Fruit fly (Drosophila melanogaster) whole organism, embryonic: Measurements from ENCODE around the gene Ugt36D1.
A peak's percentile ranks its signal among the peaks of the same experiment; 100 is the strongest.

ENCODE experiments used
- Ada2b ChIP-seq: fragments of 200-800 bp; sonication (Bioruptor generic); IDR thresholded peaks from 2 replicates; pipeline ENCODE4 v1.3.6; 2022; ENCODE audit warnings: missing biosample characterization, missing genetic modification characterization
- Asciz ChIP-seq: fragments of 200-800 bp; sonication (Bioruptor generic); optimal IDR thresholded peaks from 2 replicates; lab custom pipeline; 2017; ENCODE audit warnings: missing biosample characterization, mild to moderate bottlenecking, missing genetic modification characterization, missing genetic modification reagents
- Atf6 ChIP-seq: fragments of 200-800 bp; sonication (Bioruptor generic); IDR thresholded peaks from 2 replicates; pipeline ENCODE4 v1.3.6; 2022; ENCODE audit warnings: missing biosample characterization, missing genetic modification characterization
- Bdp1 ChIP-seq: fragments of 200-800 bp; sonication (Bioruptor generic); optimal IDR thresholded peaks from 3 replicates; lab custom pipeline; 2016; ENCODE audit warnings: missing biosample characterization, missing genetic modification characterization
- CG10209 ChIP-seq: fragments of 200-800 bp; sonication (Bioruptor generic); optimal IDR thresholded peaks from 3 replicates; lab custom pipeline; 2017; ENCODE audit warnings: missing biosample characterization, mild to moderate bottlenecking, missing genetic modification characterization, missing genetic modification reagents
- CG10431 ChIP-seq: fragments of 200-800 bp; sonication (Bioruptor generic); optimal IDR thresholded peaks from 3 replicates; lab custom pipeline; 2018; ENCODE audit warnings: missing biosample characterization, mild to moderate bottlenecking, missing genetic modification characterization
- CG10462 ChIP-seq: fragments of 200-800 bp; sonication (Bioruptor generic); optimal IDR thresholded peaks from 2 replicates; lab custom pipeline; 2016; ENCODE audit warnings: missing biosample characterization, missing genetic modification characterization
- CG10654 ChIP-seq: fragments of 200-800 bp; sonication (Bioruptor generic); optimal IDR thresholded peaks from 2 replicates; lab custom pipeline; 2016; ENCODE audit warnings: missing biosample characterization, missing genetic modification characterization
- CG11085 ChIP-seq: fragments of 200-800 bp; sonication (Bioruptor generic); IDR thresholded peaks from 2 replicates; pipeline ENCODE4 v1.3.6; 2022; ENCODE audit warnings: missing biosample characterization, missing genetic modification characterization
- CG12071 ChIP-seq: fragments of 200-800 bp; sonication (Bioruptor generic); optimal IDR thresholded peaks from 3 replicates; lab custom pipeline; 2018; ENCODE audit warnings: missing biosample characterization, mild to moderate bottlenecking, missing genetic modification characterization
- CG1233 ChIP-seq: fragments of 200-800 bp; sonication (Bioruptor generic); optimal IDR thresholded peaks from 4 replicates; lab custom pipeline; 2018; ENCODE audit warnings: missing biosample characterization, mild to moderate bottlenecking, missing genetic modification characterization
- CG13296 ChIP-seq: fragments of 200-800 bp; sonication (Bioruptor generic); optimal IDR thresholded peaks from 3 replicates; lab custom pipeline; 2018; ENCODE audit warnings: missing biosample characterization, mild to moderate bottlenecking, missing genetic modification characterization
- CG14050 ChIP-seq: fragments of 200-800 bp; sonication (Bioruptor generic); IDR thresholded peaks from 3 replicates; pipeline ENCODE4 v1.3.6; 2022; ENCODE audit warnings: missing biosample characterization, missing genetic modification characterization
- CG1529 ChIP-seq: fragments of 200-800 bp; sonication (Bioruptor generic); optimal IDR thresholded peaks from 3 replicates; lab custom pipeline; 2018; ENCODE audit warnings: missing biosample characterization, missing genetic modification characterization
- CG17912 ChIP-seq: fragments of 200-800 bp; sonication (Bioruptor generic); optimal IDR thresholded peaks from 2 replicates; lab custom pipeline; 2018; ENCODE audit warnings: missing biosample characterization, mild to moderate bottlenecking, missing genetic modification characterization
- CG2120 ChIP-seq: fragments of 200-800 bp; sonication (Bioruptor generic); optimal IDR thresholded peaks from 3 replicates; lab custom pipeline; 2016; ENCODE audit warnings: missing biosample characterization, missing genetic modification characterization
- CG3995 ChIP-seq: fragments of 200-800 bp; sonication (Bioruptor generic); optimal IDR thresholded peaks from 3 replicates; lab custom pipeline; 2016; ENCODE audit warnings: missing biosample characterization, missing genetic modification characterization
- CG7271 ChIP-seq: fragments of 200-800 bp; sonication (Bioruptor generic); optimal IDR thresholded peaks from 2 replicates; lab custom pipeline; 2018; ENCODE audit warnings: missing biosample characterization, mild to moderate bottlenecking, missing genetic modification characterization, moderate library complexity
- CG7963 ChIP-seq: fragments of 200-800 bp; sonication (Bioruptor generic); IDR thresholded peaks from 3 replicates; pipeline ENCODE4 v1.3.6; 2022; ENCODE audit warnings: missing biosample characterization, missing genetic modification characterization; ENCODE audit not compliant: partially characterized antibody
- CG9609 ChIP-seq: fragments of 200-800 bp; sonication (Bioruptor generic); optimal IDR thresholded peaks from 3 replicates; lab custom pipeline; 2016; ENCODE audit warnings: missing biosample characterization, missing genetic modification characterization
- CG9797 ChIP-seq: fragments of 200-800 bp; sonication (Bioruptor generic); optimal IDR thresholded peaks from 3 replicates; lab custom pipeline; 2018; ENCODE audit warnings: missing biosample characterization, mild to moderate bottlenecking, missing genetic modification characterization
- CG9817 ChIP-seq: fragments of 200-800 bp; sonication (Bioruptor generic); optimal IDR thresholded peaks from 2 replicates; lab custom pipeline; 2018; ENCODE audit warnings: missing biosample characterization, mild to moderate bottlenecking, missing genetic modification characterization, moderate library complexity
- CTCF ChIP-seq: fragments of 200-800 bp; sonication (Bioruptor generic); optimal IDR thresholded peaks from 2 replicates; lab custom pipeline; 2017; ENCODE audit warnings: missing biosample characterization, mild to moderate bottlenecking, missing genetic modification characterization, moderate library complexity
- Dref ChIP-seq: fragments of 200-800 bp; sonication (Bioruptor generic); IDR thresholded peaks from 2 replicates; pipeline ENCODE4 v1.3.6; 2022; ENCODE audit warnings: missing biosample characterization, missing genetic modification characterization
- Hmr ChIP-seq: fragments of 200-800 bp; sonication (Bioruptor generic); optimal IDR thresholded peaks from 3 replicates; lab custom pipeline; 2017; ENCODE audit warnings: mild to moderate bottlenecking, missing biosample characterization, missing genetic modification reagents, missing genetic modification characterization
- MESR4 ChIP-seq: fragments of 200-800 bp; sonication (Bioruptor generic); optimal IDR thresholded peaks from 2 replicates; lab custom pipeline; 2018; ENCODE audit warnings: missing biosample characterization, mild to moderate bottlenecking, missing genetic modification characterization, moderate library complexity
- Mes4 ChIP-seq: fragments of 200-800 bp; sonication (Bioruptor generic); optimal IDR thresholded peaks from 2 replicates; lab custom pipeline; 2016; ENCODE audit warnings: missing biosample characterization, missing genetic modification characterization
- Nf-YB ChIP-seq: fragments of 200-800 bp; sonication (Bioruptor generic); optimal IDR thresholded peaks from 3 replicates; lab custom pipeline; 2019; ENCODE audit warnings: missing biosample characterization, mild to moderate bottlenecking, missing genetic modification characterization, moderate library complexity
- bcd ChIP-seq: fragments of 200-800 bp; sonication (Bioruptor generic); optimal IDR thresholded peaks from 2 replicates; lab custom pipeline; 2017; ENCODE audit warnings: missing biosample characterization, mild to moderate bottlenecking, missing genetic modification characterization
- br ChIP-seq: fragments of >200 bp; optimal IDR thresholded peaks from 2 replicates; lab custom pipeline; 2017
- chn ChIP-seq: fragments of 200-800 bp; sonication (Bioruptor generic); optimal IDR thresholded peaks from 2 replicates; lab custom pipeline; 2016; ENCODE audit warnings: missing biosample characterization, missing genetic modification characterization
- crp ChIP-seq, 2 experiments: fragments of 200-800 bp; sonication (Bioruptor generic); optimal IDR thresholded peaks; 2 replicates in 1 of 2; 3 replicates in 1 of 2; lab custom pipeline; 2017; ENCODE audit warnings: missing biosample characterization in 2 of 2, missing genetic modification characterization in 2 of 2, mild to moderate bottlenecking in 1 of 2, moderate library complexity in 1 of 2
- gce ChIP-seq: fragments of 200-800 bp; sonication (Bioruptor generic); IDR thresholded peaks from 3 replicates; pipeline ENCODE4 v1.3.6; 2022; ENCODE audit warnings: missing biosample characterization, missing genetic modification characterization
- gem ChIP-seq: fragments of 200-800 bp; sonication (Bioruptor generic); optimal IDR thresholded peaks from 2 replicates; lab custom pipeline; 2019; ENCODE audit warnings: missing biosample characterization, mild to moderate bottlenecking, missing genetic modification characterization, moderate library complexity
- hbn ChIP-seq: fragments of 200-800 bp; sonication (Bioruptor generic); IDR thresholded peaks from 2 replicates; pipeline ENCODE4 v1.3.6; 2022; ENCODE audit warnings: missing biosample characterization, missing genetic modification characterization; ENCODE audit not compliant: partially characterized antibody
- her ChIP-seq: fragments of 200-800 bp; sonication (Bioruptor generic); optimal IDR thresholded peaks from 2 replicates; lab custom pipeline; 2016; ENCODE audit warnings: missing biosample characterization, missing genetic modification characterization
- kah ChIP-seq: fragments of 200-800 bp; sonication (Bioruptor generic); optimal IDR thresholded peaks from 2 replicates; lab custom pipeline; 2018; ENCODE audit warnings: missing biosample characterization, mild to moderate bottlenecking, missing genetic modification characterization
- lmd ChIP-seq: fragments of 200-800 bp; sonication (Bioruptor generic); IDR thresholded peaks from 2 replicates; pipeline ENCODE4 v1.3.6; 2022; ENCODE audit warnings: missing biosample characterization, missing genetic modification characterization
- luna ChIP-seq: fragments of 200-800 bp; sonication (Bioruptor generic); optimal IDR thresholded peaks from 2 replicates; lab custom pipeline; 2016; ENCODE audit warnings: missing biosample characterization, missing genetic modification characterization
- oc ChIP-seq: fragments of 200-800 bp; sonication (Bioruptor generic); optimal IDR thresholded peaks from 2 replicates; lab custom pipeline; 2018; ENCODE audit warnings: missing biosample characterization, mild to moderate bottlenecking, missing genetic modification characterization, moderate library complexity
- pzg ChIP-seq: fragments of 200-800 bp; sonication (Bioruptor generic); optimal IDR thresholded peaks from 3 replicates; lab custom pipeline; 2018; ENCODE audit warnings: missing biosample characterization, mild to moderate bottlenecking, missing genetic modification characterization, moderate library complexity
- ro ChIP-seq: fragments of 200-800 bp; sonication (Bioruptor generic); IDR thresholded peaks from 2 replicates; pipeline ENCODE4 v1.3.6; 2022; ENCODE audit warnings: missing biosample characterization, missing genetic modification characterization
- salm ChIP-seq: fragments of 200-800 bp; sonication (Bioruptor generic); optimal IDR thresholded peaks from 2 replicates; lab custom pipeline; 2018; ENCODE audit warnings: missing biosample characterization, mild to moderate bottlenecking, missing genetic modification characterization
- schlank ChIP-seq: fragments of 200-800 bp; sonication (Bioruptor generic); optimal IDR thresholded peaks from 2 replicates; lab custom pipeline; 2018; ENCODE audit warnings: missing biosample characterization, mild to moderate bottlenecking, missing genetic modification characterization
- sd ChIP-seq: fragments of 200-800 bp; sonication (Bioruptor generic); optimal IDR thresholded peaks from 3 replicates; lab custom pipeline; 2018; ENCODE audit warnings: missing biosample characterization, mild to moderate bottlenecking, missing genetic modification characterization, moderate library complexity
- ssp ChIP-seq: fragments of 200-800 bp; sonication (Bioruptor generic); IDR thresholded peaks from 2 replicates; pipeline ENCODE4 v1.3.6; 2022; ENCODE audit warnings: missing biosample characterization, missing genetic modification characterization
- stwl ChIP-seq: fragments of 200-800 bp; sonication (Bioruptor generic); optimal IDR thresholded peaks from 3 replicates; lab custom pipeline; 2018; ENCODE audit warnings: missing biosample characterization, mild to moderate bottlenecking, missing genetic modification characterization, moderate library complexity
- tap ChIP-seq: fragments of 200-800 bp; optimal IDR thresholded peaks from 3 replicates; lab custom pipeline; 2019; ENCODE audit warnings: missing biosample characterization, mild to moderate bottlenecking, missing genetic modification characterization, moderate library complexity
- vnd ChIP-seq: fragments of 200-800 bp; sonication (Bioruptor generic); IDR thresholded peaks from 3 replicates; pipeline ENCODE4 v1.3.6; 2022; ENCODE audit warnings: missing biosample characterization, missing genetic modification characterization; ENCODE audit not compliant: partially characterized antibody
- wdn ChIP-seq: fragments of 200-800 bp; sonication (Bioruptor generic); IDR thresholded peaks from 2 replicates; pipeline ENCODE4 v1.3.6; 2022; ENCODE audit warnings: missing biosample characterization, missing genetic modification characterization
- wor ChIP-seq: fragments of 200-800 bp; sonication (Bioruptor generic); IDR thresholded peaks from 2 replicates; pipeline ENCODE4 v1.3.6; 2022; ENCODE audit warnings: missing biosample characterization, missing genetic modification characterization
- zen ChIP-seq: fragments of 200-800 bp; sonication (Bioruptor generic); optimal IDR thresholded peaks from 3 replicates; lab custom pipeline; 2018; ENCODE audit warnings: missing biosample characterization, mild to moderate bottlenecking, missing genetic modification characterization, moderate library complexity

Gene Ugt36D1

DNA sequence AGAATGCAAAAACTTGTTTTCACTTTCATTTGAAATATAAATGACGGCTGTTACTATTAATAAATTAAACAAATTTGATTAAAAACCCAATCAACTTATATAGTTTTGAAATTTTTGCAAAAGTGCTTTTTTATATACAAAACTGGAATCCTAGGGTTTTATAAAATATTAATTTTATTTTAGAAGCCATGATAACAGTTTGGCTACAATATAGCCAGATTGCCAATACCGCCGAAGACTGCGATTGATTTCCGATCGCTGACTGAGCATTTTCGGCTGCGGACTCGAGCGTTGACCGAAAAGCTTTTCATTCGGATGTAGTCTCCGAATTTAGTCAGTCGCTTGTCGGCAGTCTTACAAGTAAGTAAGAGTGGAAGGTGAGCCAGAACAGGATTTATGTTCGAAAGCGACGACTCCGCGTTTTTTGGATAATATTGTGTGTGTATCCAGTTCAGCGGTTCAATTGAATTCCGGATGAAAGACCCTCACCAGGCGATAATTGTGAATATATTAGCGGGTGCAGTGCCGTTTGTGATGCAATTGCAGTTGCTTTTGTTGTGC, at the start of gene Ugt36D1 (continued):
- TF ChIP-seq her (GFP tag; lab: Kevin White, UChicago), result no peak
- no peak for TF ChIP-seq CG17912
- TF ChIP-seq tap, result no peak
- TF ChIP-seq salm (tag; lab: Kevin White, UChicago), result no peak
- no peak for TF ChIP-seq CG10654 (GFP tag; lab: Kevin White, UChicago)
- TF ChIP-seq zen (tag; lab: Kevin White, UChicago), result no peak
- no peak for TF ChIP-seq gem
- TF ChIP-seq schlank, result no peak
- TF ChIP-seq oc, result peak; percentile 27
- TF ChIP-seq CG10462 (GFP tag; lab: Kevin White, UChicago), result no peak
- 0 out of 2 replicates have a peak, but pooled peaks have one; percentile 12 for TF ChIP-seq Atf6 (GFP tag; lab: Robert Waterston, UW)
- no peak for TF ChIP-seq CG14050 (GFP tag; lab: Robert Waterston, UW)
- no peak for TF ChIP-seq ssp
- TF ChIP-seq Mes4 (GFP tag; lab: Kevin White, UChicago), result no peak
- TF ChIP-seq wor (GFP tag; lab: Robert Waterston, UW), result no peak
- TF ChIP-seq bcd, result no peak
- no peak for TF ChIP-seq vnd (GFP tag; lab: Robert Waterston, UW)
- TF ChIP-seq CG9609, result no peak
- TF ChIP-seq CG7963, result no peak
- TF ChIP-seq CG10431 (GFP tag; lab: Kevin White, UChicago), result no peak
- no peak for TF ChIP-seq crp (GFP tag; optimal IDR thresholded peaks at IDR 0.05; lab: Kevin White, UChicago)
- TF ChIP-seq Hmr (GFP tag; lab: Kevin White, UChicago), result no peak
- TF ChIP-seq Dref, result no peak
- peak; percentile 76 for TF ChIP-seq sd
- no peak for TF ChIP-seq CG10209 (GFP tag; lab: Kevin White, UChicago)
- TF ChIP-seq lmd (GFP tag; lab: Robert Waterston, UW), result no peak
- no peak for TF ChIP-seq stwl (tag; lab: Kevin White, UChicago)
- TF ChIP-seq ro (GFP tag; lab: Robert Waterston, UW), result no peak
- no peak for TF ChIP-seq CG1529
- no peak for TF ChIP-seq CG12071 (GFP tag; lab: Kevin White, UChicago)
- TF ChIP-seq CG2120 (GFP tag; lab: Kevin White, UChicago), result no peak
- TF ChIP-seq Ada2b (GFP tag; lab: Robert Waterston, UW), result no peak
- TF ChIP-seq chn, result no peak
- TF ChIP-seq luna, result no peak
- no peak for TF ChIP-seq MESR4
- TF ChIP-seq pzg, result no peak
- no peak for TF ChIP-seq CG7271 (tag; lab: Kevin White, UChicago)
- TF ChIP-seq Asciz (GFP tag; lab: Kevin White, UChicago), result no peak
- no peak for TF ChIP-seq br
- TF ChIP-seq CG3995 (GFP tag; lab: Kevin White, UChicago), result no peak
- no peak for TF ChIP-seq Bdp1 (GFP tag; lab: Kevin White, UChicago)
- no peak for TF ChIP-seq kah (GFP tag; lab: Kevin White, UChicago)
- no peak for TF ChIP-seq CG11085 (GFP tag; lab: Robert Waterston, UW)
- no peak for TF ChIP-seq CG9797 (GFP tag; lab: Kevin White, UChicago)
- TF ChIP-seq CTCF (GFP tag; lab: Kevin White, UChicago), result no peak
- no peak for TF ChIP-seq CG9817 (tag; lab: Kevin White, UChicago)
- TF ChIP-seq Nf-YB (GFP tag; lab: Kevin White, UChicago), result no peak
- no peak for TF ChIP-seq wdn (GFP tag; lab: Robert Waterston, UW)
- TF ChIP-seq hbn, result no peak
- peak; percentile 21 for TF ChIP-seq CG13296 (GFP tag; lab: Kevin White, UChicago)
- TF ChIP-seq CG1233, result no peak
- no peak for TF ChIP-seq gce (GFP tag; lab: Robert Waterston, UW)
